Worm (Caenorhabditis elegans): ENCODE results near the gene F28F8.7.

DNA sequence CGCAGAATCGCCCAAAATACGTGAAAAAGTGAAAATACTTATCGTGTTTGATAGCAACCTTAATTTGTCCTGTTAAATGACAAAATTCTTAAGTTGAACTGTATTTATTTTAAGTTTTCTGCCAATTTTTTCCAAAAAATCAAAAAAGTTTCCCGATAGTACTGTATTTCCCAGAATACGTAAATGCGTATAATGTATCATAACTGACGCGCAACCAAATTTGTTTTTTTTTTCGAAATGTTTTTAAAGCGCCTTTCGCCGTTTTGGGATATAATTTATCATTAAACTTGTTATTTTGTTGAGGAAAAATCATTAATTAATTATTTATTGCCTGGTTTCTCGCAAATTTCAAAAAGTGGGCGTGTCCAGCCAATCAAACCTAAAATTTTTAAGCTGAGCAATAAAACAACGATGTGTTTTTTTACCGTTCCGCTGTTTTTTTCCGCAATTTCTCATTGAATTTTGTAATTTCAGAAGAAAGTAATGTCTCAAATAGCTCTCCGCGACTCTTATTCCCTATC is 19.4 kb downstream of the F28F8.7 start, which contains the start of gene fbxa-95:
- TF ChIP-seq blmp-1 (tag; optimal IDR thresholded peaks at IDR 0.05; ENCODE audit: insufficient read depth) (no peak), skn-1 (tag; optimal IDR thresholded peaks at IDR 0.05) (no peak), ama-1 (optimal IDR thresholded peaks at IDR 0.05) (no peak), fos-1 (tag; optimal IDR thresholded peaks at IDR 0.05) (no peak), elt-1 (tag; optimal IDR thresholded peaks at IDR 0.05) (no peak), nhr-237 (tag; optimal IDR thresholded peaks at IDR 0.05) (no peak), ztf-11 (tag; optimal IDR thresholded peaks at IDR 0.05) (no peak), unc-62 (GFP tag; optimal IDR thresholded peaks at IDR 0.05) (no peak), nhr-23 (tag; optimal IDR thresholded peaks at IDR 0.05) (no peak), ceh-82 (tag; optimal IDR thresholded peaks at IDR 0.05) (no peak), lin-13 (GFP tag; optimal IDR thresholded peaks at IDR 0.05) (no peak)

Data from whole organism, L2 larva.